Fruit fly (Drosophila melanogaster) whole organism, adult: ENCODE measurements around the gene CG10973.
A peak's percentile ranks its signal among the peaks of the same experiment; 100 is the strongest.

Experiments
- CG11617 ChIP-seq: fragments of 200-800 bp; sonication (Bioruptor generic); optimal IDR thresholded peaks from 2 replicates; lab custom pipeline; 2017; ENCODE audit warnings: mild to moderate bottlenecking, missing biosample characterization, missing genetic modification reagents, missing genetic modification characterization
- CG12768 ChIP-seq: fragments of 200-800 bp; sonication (Bioruptor generic); optimal IDR thresholded peaks from 2 replicates; lab custom pipeline; 2017; ENCODE audit warnings: missing biosample characterization, missing genetic modification characterization, mild to moderate bottlenecking, moderate library complexity, missing genetic modification reagents
- CG14711 ChIP-seq: fragments of 200-800 bp; sonication (Bioruptor generic); optimal IDR thresholded peaks from 2 replicates; lab custom pipeline; 2018; ENCODE audit warnings: missing biosample characterization, mild to moderate bottlenecking, missing genetic modification characterization, moderate library complexity
- CG1620 ChIP-seq: fragments of 200-800 bp; sonication (Bioruptor generic); optimal IDR thresholded peaks from 2 replicates; lab custom pipeline; 2016; ENCODE audit warnings: missing biosample characterization, missing genetic modification characterization
- CG33017 ChIP-seq: fragments of 200-800 bp; sonication (Bioruptor generic); optimal IDR thresholded peaks from 2 replicates; lab custom pipeline; 2018; ENCODE audit warnings: missing biosample characterization, mild to moderate bottlenecking, missing genetic modification characterization, moderate library complexity
- CG5204 ChIP-seq: fragments of 200-800 bp; sonication (Bioruptor generic); optimal IDR thresholded peaks from 2 replicates; lab custom pipeline; 2016; ENCODE audit warnings: missing biosample characterization, missing genetic modification characterization
- CG7045 ChIP-seq: fragments of 200-800 bp; sonication (Bioruptor generic); optimal IDR thresholded peaks from 2 replicates; lab custom pipeline; 2017; ENCODE audit warnings: missing biosample characterization, mild to moderate bottlenecking, missing genetic modification characterization
- CG7101 ChIP-seq: fragments of 200-800 bp; sonication (Bioruptor generic); optimal IDR thresholded peaks from 2 replicates; lab custom pipeline; 2018; ENCODE audit warnings: missing biosample characterization, mild to moderate bottlenecking, missing genetic modification characterization, moderate library complexity
- Clk ChIP-seq: fragments of 200-800 bp; sonication (Bioruptor generic); optimal IDR thresholded peaks from 2 replicates; lab custom pipeline; 2017; ENCODE audit warnings: missing biosample characterization, missing genetic modification characterization
- Crg-1 ChIP-seq: fragments of 200-800 bp; sonication (Bioruptor generic); optimal IDR thresholded peaks from 2 replicates; lab custom pipeline; 2016; ENCODE audit warnings: missing biosample characterization, missing genetic modification characterization
- Hr96 ChIP-seq: fragments of 200-800 bp; sonication (Bioruptor generic); optimal IDR thresholded peaks from 2 replicates; lab custom pipeline; 2016; ENCODE audit warnings: missing biosample characterization, missing genetic modification characterization
- Mnt ChIP-seq: fragments of 200-800 bp; sonication (Bioruptor generic); optimal IDR thresholded peaks from 2 replicates; lab custom pipeline; 2016; ENCODE audit warnings: missing biosample characterization, mild to moderate bottlenecking, missing genetic modification characterization
- bab1 ChIP-seq: fragments of 200-800 bp; sonication (Bioruptor generic); optimal IDR thresholded peaks from 3 replicates; lab custom pipeline; 2019; ENCODE audit warnings: missing biosample characterization, mild to moderate bottlenecking, missing genetic modification characterization, moderate library complexity
- cic ChIP-seq: fragments of 200-800 bp; sonication (Bioruptor generic); optimal IDR thresholded peaks from 2 replicates; lab custom pipeline; 2017; ENCODE audit warnings: missing biosample characterization, mild to moderate bottlenecking, missing genetic modification characterization, moderate library complexity
- cnc ChIP-seq, 2 experiments: fragments of >200 bp; optimal IDR thresholded peaks; 2 replicates each; lab custom pipeline; 2017
- kay ChIP-seq: fragments of 200-800 bp; sonication (Bioruptor generic); peaks from one replicate; lab custom pipeline; 2016; ENCODE audit warnings: missing biosample characterization, missing genetic modification characterization, borderline replicate concordance
- ovo ChIP-seq: fragments of 200-800 bp; sonication (Bioruptor generic); optimal IDR thresholded peaks from 2 replicates; lab custom pipeline; 2016; ENCODE audit warnings: missing biosample characterization, missing genetic modification characterization
- pad ChIP-seq: fragments of 200-800 bp; sonication (Bioruptor generic); optimal IDR thresholded peaks from 3 replicates; lab custom pipeline; 2017; ENCODE audit warnings: missing biosample characterization, missing genetic modification characterization, mild to moderate bottlenecking, moderate library complexity, missing genetic modification reagents
- tj ChIP-seq: fragments of 200-800 bp; sonication (Bioruptor generic); optimal IDR thresholded peaks from 3 replicates; lab custom pipeline; 2017; ENCODE audit warnings: missing biosample characterization, mild to moderate bottlenecking, missing genetic modification characterization, moderate library complexity
- toe ChIP-seq: fragments of 200-800 bp; sonication (Bioruptor generic); optimal IDR thresholded peaks from 2 replicates; lab custom pipeline; 2016; ENCODE audit warnings: missing biosample characterization, missing genetic modification characterization

CG10973 gene

DNA sequence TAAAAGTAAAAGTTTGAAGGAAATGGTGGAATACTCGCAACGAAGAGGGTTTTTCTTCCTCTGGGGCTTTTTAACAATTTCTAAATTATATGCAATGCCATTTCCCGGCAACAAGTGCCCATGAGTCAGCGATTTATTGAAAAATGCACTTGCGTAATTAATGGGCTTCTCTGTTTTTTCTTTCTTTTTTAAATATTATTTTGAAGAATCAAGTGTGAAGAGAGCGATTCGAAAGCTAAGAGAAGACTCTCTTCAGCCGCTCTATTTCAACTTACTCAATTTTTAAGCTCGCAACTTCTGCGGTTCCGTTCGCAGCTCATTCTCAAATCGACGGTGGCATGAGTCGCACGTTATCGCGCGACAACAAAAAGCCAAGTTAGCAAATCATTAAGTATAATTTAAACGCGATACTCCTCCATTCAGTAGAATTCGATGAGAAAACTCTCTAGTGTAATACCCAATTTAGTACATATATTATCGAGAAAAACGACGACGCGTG, 35.4 kb upstream of the CG10973 start, which contains the start of gene CG42709:
Gene CG42709 (plus strand): TSS at position 318 of the 499 bp plus-strand sequence.
- TF ChIP-seq cnc (optimal IDR thresholded peaks at IDR 0.05; lab: Kevin White, UChicago), result peak; percentile 80 to 82
- TF ChIP-seq Crg-1 (GFP tag; lab: Kevin White, UChicago), result no peak
- no peak for TF ChIP-seq pad (GFP tag; lab: Kevin White, UChicago)
- peak; percentile 20 for TF ChIP-seq bab1
- TF ChIP-seq tj (GFP tag; lab: Kevin White, UChicago), result peak; percentile 83
- peak; percentile 91 for TF ChIP-seq kay (GFP tag; lab: Kevin White, UChicago)
- peak; percentile 48 for TF ChIP-seq cic (GFP tag; lab: Kevin White, UChicago)
- peak; percentile 55 for TF ChIP-seq CG12768 (GFP tag; lab: Kevin White, UChicago)
- TF ChIP-seq Mnt (GFP tag; lab: Kevin White, UChicago), result peak; percentile 34

DNA sequence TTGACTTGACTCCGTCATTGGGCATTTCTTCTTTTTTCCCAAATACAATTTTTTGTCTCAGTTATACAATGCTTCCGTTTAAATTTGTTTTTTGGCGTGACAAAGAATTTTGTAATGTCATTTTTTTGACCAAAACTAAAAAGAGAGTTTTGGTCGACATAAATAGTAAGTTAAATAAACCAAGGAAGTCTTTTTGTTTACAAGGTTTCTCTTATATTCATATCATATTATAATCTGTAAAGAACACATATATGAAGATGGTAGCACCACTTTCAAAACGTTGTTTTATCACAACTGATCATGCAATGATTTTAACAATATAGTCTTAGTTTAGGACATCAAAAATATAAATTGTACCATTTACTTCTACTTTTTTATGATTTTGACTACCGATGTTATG, 26.4 kb upstream of the CG10973 start, which contains the start of the genes CG10969 and CG17666:
Gene CG10969 (minus strand): TSS at position 101 of the 400 bp plus-strand sequence.
Gene CG17666 (plus strand): TSS at position 329 of the 400 bp plus-strand sequence.
- TF ChIP-seq CG11617 (GFP tag; lab: Kevin White, UChicago) (no peak), Clk (GFP tag; lab: Kevin White, UChicago) (no peak), CG1620 (GFP tag; lab: Kevin White, UChicago) (no peak), cic (GFP tag; lab: Kevin White, UChicago) (no peak), Hr96 (GFP tag; lab: Kevin White, UChicago) (no peak), CG33017 (tag; lab: Kevin White, UChicago) (no peak), bab1 (no peak), tj (GFP tag; lab: Kevin White, UChicago) (no peak)

DNA sequence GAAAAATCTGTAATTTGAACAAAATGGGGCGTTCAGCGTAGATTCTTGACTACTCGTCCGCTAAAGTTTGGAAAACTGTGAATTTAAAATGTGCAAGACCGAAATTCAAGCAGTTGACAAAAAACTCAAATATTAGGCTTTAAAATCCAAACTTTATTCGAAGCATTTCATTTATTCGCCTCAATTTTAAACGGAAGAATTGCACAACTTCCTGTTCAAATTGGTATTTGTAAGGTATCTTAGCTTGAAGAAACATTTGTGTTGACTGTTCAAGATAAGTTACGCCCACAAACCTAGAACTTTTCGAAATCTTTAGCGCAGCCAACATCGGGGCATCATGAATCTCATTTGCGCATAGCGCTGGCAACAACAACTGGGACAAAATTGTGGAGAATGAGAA, 24.0 kb upstream of the CG10973 start, which contains the start of gene CG32106:
Gene CG32106 (minus strand): TSS at position 101 of the 400 bp plus-strand sequence.
- TF ChIP-seq CG7101 (tag; lab: Kevin White, UChicago), result no peak
- TF ChIP-seq kay (GFP tag; lab: Kevin White, UChicago), result no peak

DNA sequence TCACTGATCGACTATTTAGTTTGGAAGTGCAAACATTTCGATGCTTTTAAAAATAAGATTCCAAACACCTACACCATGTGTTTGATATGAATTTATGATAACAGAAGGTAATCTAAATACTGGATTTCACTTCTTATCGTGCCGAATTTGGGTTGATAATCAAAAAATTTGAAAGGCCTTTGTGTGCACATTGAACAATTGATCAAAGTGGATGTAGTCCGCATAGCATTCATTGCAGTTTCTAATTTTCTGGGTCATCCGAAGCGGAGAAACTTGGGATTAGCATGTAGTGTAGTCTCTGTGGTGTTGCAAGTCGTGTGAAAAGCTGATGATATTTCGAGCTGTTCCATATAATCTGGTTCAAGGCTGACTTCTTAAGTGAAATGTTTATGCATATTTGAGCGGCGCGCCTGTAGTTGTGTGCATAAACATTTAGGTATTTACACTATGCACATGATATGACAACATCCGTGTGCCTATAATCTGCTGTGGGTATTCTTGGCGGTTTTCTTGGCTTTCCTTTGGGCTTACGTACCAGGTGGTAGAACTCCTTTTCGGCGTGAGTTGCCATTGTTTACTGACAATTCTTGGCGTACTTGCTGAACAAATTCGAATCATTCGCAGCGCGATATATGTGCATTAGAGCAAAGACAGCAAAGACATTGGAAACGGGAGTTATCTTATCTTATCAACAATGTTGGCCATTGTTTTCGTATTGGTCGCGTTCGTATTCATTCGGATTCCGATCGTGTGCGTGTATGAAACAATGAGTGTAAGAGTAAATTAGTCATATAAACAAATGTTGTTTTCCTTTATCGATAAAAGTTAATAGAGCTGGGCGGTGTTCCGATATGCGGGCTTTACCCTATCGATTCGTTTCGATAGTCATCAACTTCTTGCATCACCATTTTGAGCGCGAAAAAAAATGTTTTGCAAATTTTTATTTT, 18.4 kb upstream of the CG10973 start, which contains the start of gene Hip1:
Gene Hip1 (minus strand): TSS at position 834 of the 947 bp plus-strand sequence.
- TF ChIP-seq CG12768 (GFP tag; lab: Kevin White, UChicago), result peak; percentile 17
- peak; percentile 99 for TF ChIP-seq kay (GFP tag; lab: Kevin White, UChicago)
- no peak for TF ChIP-seq CG11617 (GFP tag; lab: Kevin White, UChicago)
- no peak for TF ChIP-seq CG5204
- no peak for TF ChIP-seq CG7045 (GFP tag; lab: Kevin White, UChicago)
- TF ChIP-seq toe (GFP tag; lab: Kevin White, UChicago), result peak; percentile 27
- no peak for TF ChIP-seq pad (GFP tag; lab: Kevin White, UChicago)
- peak; percentile 43 for TF ChIP-seq bab1
- no peak for TF ChIP-seq CG14711 (tag; lab: Kevin White, UChicago)
- TF ChIP-seq cic (GFP tag; lab: Kevin White, UChicago), result peak; percentile 76
- TF ChIP-seq tj (GFP tag; lab: Kevin White, UChicago), result no peak
- no peak for TF ChIP-seq Clk (GFP tag; lab: Kevin White, UChicago)
- TF ChIP-seq Hr96 (GFP tag; lab: Kevin White, UChicago), result no peak
- TF ChIP-seq Mnt (GFP tag; lab: Kevin White, UChicago), result peak; percentile 54
- peak; percentile 20 for TF ChIP-seq CG33017 (tag; lab: Kevin White, UChicago)

DNA sequence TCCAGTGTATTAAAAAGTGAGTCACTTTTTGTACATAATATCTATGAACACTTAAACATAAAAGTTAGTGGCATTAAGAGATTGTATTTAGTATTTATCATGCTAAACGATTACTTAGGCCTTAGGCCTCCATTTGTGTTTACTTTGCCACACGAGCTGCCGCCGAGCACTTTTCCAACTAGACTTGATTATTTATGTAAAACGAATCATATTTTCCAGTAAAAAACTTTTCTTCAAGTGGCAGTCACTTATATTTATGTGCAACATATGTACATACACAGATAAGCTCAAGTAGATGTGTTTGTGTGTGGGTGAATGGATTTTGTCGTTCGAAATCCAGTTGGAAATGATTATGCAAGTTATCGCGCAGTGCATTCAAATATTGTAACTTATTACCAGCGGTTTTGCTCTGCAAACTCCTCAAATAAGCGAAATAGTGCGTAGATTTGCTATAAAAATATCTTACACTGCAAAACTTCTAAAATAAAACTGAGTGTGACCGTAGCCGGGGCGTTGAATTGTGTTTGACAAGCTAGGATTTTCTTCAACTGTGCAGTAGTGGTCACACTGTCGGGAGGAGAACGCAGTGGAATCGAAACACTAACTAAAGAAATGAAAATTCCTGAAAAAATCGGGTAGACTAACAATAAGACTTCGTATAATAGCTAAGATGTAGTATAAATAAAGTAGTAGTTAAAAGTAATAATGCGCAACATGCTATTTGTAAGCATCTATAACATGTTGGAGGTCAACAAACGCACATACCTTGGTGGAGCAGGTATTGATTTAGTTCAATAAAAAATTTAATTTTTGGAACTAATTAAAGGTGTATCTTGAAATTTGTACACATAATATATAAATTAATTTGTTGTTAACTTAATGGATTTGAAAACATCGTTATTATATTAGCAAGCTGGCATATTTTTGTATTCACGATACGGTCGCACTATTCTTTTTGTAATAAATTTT, 4.7 kb downstream of the CG10973 start, which contains the start of the genes Klc and CG10984:
Gene Klc (minus strand): TSS at position 490 of the 969 bp plus-strand sequence.
Gene CG10984 (plus strand): TSS at position 553 of the 969 bp plus-strand sequence.
- TF ChIP-seq tj (GFP tag; lab: Kevin White, UChicago) (peak; percentile 70), Crg-1 (GFP tag; lab: Kevin White, UChicago) (no peak), Mnt (GFP tag; lab: Kevin White, UChicago) (no peak), CG12768 (GFP tag; lab: Kevin White, UChicago) (no peak), CG14711 (tag; lab: Kevin White, UChicago) (peak; percentile 57), kay (GFP tag; lab: Kevin White, UChicago) (no peak), Clk (GFP tag; lab: Kevin White, UChicago) (no peak), cnc (optimal IDR thresholded peaks at IDR 0.05; lab: Kevin White, UChicago) (no peak), pad (GFP tag; lab: Kevin White, UChicago) (no peak), CG11617 (GFP tag; lab: Kevin White, UChicago) (no peak), cic (GFP tag; lab: Kevin White, UChicago) (no peak), ovo (GFP tag; lab: Kevin White, UChicago) (no peak), bab1 (peak; percentile 43), CG1620 (GFP tag; lab: Kevin White, UChicago) (no peak), CG7045 (GFP tag; lab: Kevin White, UChicago) (peak; percentile 37), CG33017 (tag; lab: Kevin White, UChicago) (no peak), CG7101 (tag; lab: Kevin White, UChicago) (peak; percentile 2), CG5204 (no peak), toe (GFP tag; lab: Kevin White, UChicago) (no peak), Hr96 (GFP tag; lab: Kevin White, UChicago) (no peak)
